Fruit fly (Drosophila melanogaster): ENCODE data around the gene E5.

The E5 gene

DNA sequence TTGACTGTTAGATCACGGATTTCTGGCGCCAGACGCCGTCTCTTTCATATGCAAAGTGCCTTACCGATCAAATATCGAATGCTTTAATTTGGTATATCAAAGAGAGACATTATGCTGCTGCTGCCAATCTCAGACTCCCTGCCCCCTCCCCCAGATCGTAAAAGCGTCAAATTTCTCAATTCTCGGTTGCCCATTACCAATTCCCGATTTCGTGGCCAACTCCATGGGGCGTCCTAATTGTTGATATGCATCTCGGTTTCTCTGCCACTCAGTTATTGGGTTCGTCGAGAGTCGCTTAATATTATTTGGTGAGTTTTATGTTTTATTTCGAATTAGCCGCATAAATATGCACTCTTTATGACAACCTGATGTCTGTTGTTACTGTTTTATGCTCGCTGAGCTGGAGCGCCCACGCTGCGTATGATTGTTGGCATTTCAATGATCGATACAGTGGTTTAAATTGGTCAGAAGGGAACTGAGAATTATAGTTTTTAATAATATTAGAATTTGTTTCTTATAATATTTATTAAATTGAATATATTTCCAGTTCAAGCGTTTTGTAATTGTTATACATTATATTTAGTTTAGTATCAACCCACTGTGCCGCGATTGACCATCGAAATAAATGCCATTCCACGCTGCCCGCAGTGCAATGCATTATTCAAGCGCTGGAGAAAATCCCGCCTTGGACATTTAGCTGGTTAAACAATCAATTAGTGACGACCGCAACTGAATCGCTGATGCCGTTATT, 32.8 kb upstream of the E5 start (continued):
- TF ChIP-seq zfh1 (GFP tag; IDR thresholded peaks at IDR 0.05) (peak; percentile 56; the same call in 2 of the 3 replicates), Bdp1 (GFP tag; optimal IDR thresholded peaks at IDR 0.05) (no peak), Oli (tag; optimal IDR thresholded peaks at IDR 0.05) (peak; percentile 48), tll (GFP tag; optimal IDR thresholded peaks at IDR 0.05) (no peak), unpg (GFP tag; optimal IDR thresholded peaks at IDR 0.05) (peak; percentile 69), odd (GFP tag; optimal IDR thresholded peaks at IDR 0.05) (no peak), Poxn (GFP tag; IDR thresholded peaks at IDR 0.05) (no peak), CG12219 (GFP tag; optimal IDR thresholded peaks at IDR 0.05) (no peak), CG6689 (GFP tag; IDR thresholded peaks at IDR 0.05) (peak; percentile 66), Ets65A (GFP tag) (no peak), CG7987 (GFP tag; optimal IDR thresholded peaks at IDR 0.05) (no peak), CG15073 (GFP tag; optimal IDR thresholded peaks at IDR 0.05) (no peak), CG1024 (GFP tag; IDR thresholded peaks at IDR 0.05) (peak; percentile 38; the same call in 1 of the 2 replicates), fru (optimal IDR thresholded peaks at IDR 0.05) (no peak), Meics (GFP tag; optimal IDR thresholded peaks at IDR 0.05) (no peak), kay (GFP tag; optimal IDR thresholded peaks at IDR 0.05) (no peak), vfl (GFP tag; optimal IDR thresholded peaks at IDR 0.05) (no peak), CG16815 (GFP tag; optimal IDR thresholded peaks at IDR 0.05) (no peak), BEAF-32 (GFP tag; optimal IDR thresholded peaks at IDR 0.05) (no peak), Asciz (GFP tag; optimal IDR thresholded peaks at IDR 0.05) (no peak), CG10147 (GFP tag; optimal IDR thresholded peaks at IDR 0.05) (no peak), GATAe (GFP tag; conservative IDR thresholded peaks at IDR 0.05) (no peak), ato (GFP tag; IDR thresholded peaks at IDR 0.05; ENCODE audit: partially characterized antibody) (no peak), gfzf (GFP tag; optimal IDR thresholded peaks at IDR 0.05) (no peak), HLH3B (GFP tag; IDR thresholded peaks at IDR 0.05) (peak; percentile 65), Lim3 (GFP tag; IDR thresholded peaks at IDR 0.05) (no peak), CG10431 (GFP tag; optimal IDR thresholded peaks at IDR 0.05) (no peak), CG1647 (GFP tag; optimal IDR thresholded peaks at IDR 0.05) (no peak), CG8290 (GFP tag; optimal IDR thresholded peaks at IDR 0.05) (no peak), CG8290 (tag; optimal IDR thresholded peaks at IDR 0.05) (no peak), CG15011 (GFP tag; optimal IDR thresholded peaks at IDR 0.05) (no peak), Tbp (GFP tag; optimal IDR thresholded peaks at IDR 0.05) (no peak), Hey (tag; optimal IDR thresholded peaks at IDR 0.05) (no peak), cas (GFP tag; IDR thresholded peaks at IDR 0.05) (no peak), ewg (GFP tag; optimal IDR thresholded peaks at IDR 0.05) (peak; percentile 12), CG13296 (GFP tag; optimal IDR thresholded peaks at IDR 0.05) (no peak), fd96Cb (tag; optimal IDR thresholded peaks at IDR 0.05) (peak; percentile 48), slbo (GFP tag; IDR thresholded peaks at IDR 0.05) (no peak), salm (tag; optimal IDR thresholded peaks at IDR 0.05) (no peak), CG4404 (GFP tag; IDR thresholded peaks at IDR 0.05) (no peak), CG4360 (GFP tag; IDR thresholded peaks at IDR 0.05) (no peak), CG8359 (GFP tag; optimal IDR thresholded peaks at IDR 0.05; ENCODE audit: borderline replicate concordance) (peak; percentile 2), tx (GFP tag; optimal IDR thresholded peaks at IDR 0.05) (no peak)

All from whole organism, embryonic.